Worm (Caenorhabditis elegans) whole organism, L1 larva: ENCODE data around the gene hsp-12.2.

Source experiments
- aha-1 ChIP-seq: fragments of 150-350 bp; optimal IDR thresholded peaks from 2 replicates; lab custom pipeline; 2014; ENCODE audit warnings: missing biosample characterization, missing genetic modification characterization
- ama-1 ChIP-seq: fragments of 150-350 bp; optimal IDR thresholded peaks from 2 replicates; lab custom pipeline; 2014
- blmp-1 ChIP-seq: fragments of 150-350 bp; optimal IDR thresholded peaks from 2 replicates; lab custom pipeline; 2014; ENCODE audit warnings: missing biosample characterization, missing genetic modification characterization
- dsc-1 ChIP-seq: sonication (generic microtip); optimal IDR thresholded peaks from 2 replicates; lab custom pipeline; 2016; ENCODE audit warnings: mild to moderate bottlenecking, missing genetic modification characterization, missing compliant biosample characterization
- efl-1 ChIP-seq, 4 experiments: fragments of 150-350 bp; optimal IDR thresholded peaks in 3 of 4; peaks in 1 of 4; 1 replicate in 1 of 4; 2 replicates in 3 of 4; lab custom pipeline; 2014; ENCODE audit warnings: missing biosample characterization in 2 of 4, missing genetic modification characterization in 2 of 4, missing genetic modification reagents in 2 of 4
- isw-1 ChIP-seq: fragments of 200-800 bp; sonication (Bioruptor generic); IDR thresholded peaks from 2 replicates; pipeline ENCODE4 v1.3.6; 2022; ENCODE audit warnings: missing genetic modification characterization, missing compliant biosample characterization
- lin-15B ChIP-seq: fragments of 150-350 bp; sonication (generic microtip); optimal IDR thresholded peaks from 3 replicates; lab custom pipeline; 2014; ENCODE audit warnings: missing biosample characterization, missing genetic modification characterization
- mab-9 ChIP-seq: fragments of 200-800 bp; sonication (Bioruptor generic); IDR thresholded peaks from 2 replicates; pipeline ENCODE4 v1.3.6; 2022; ENCODE audit warnings: missing genetic modification reagents, missing genetic modification characterization, missing compliant biosample characterization
- mdl-1 ChIP-seq, 2 experiments: fragments of 150-350 bp; optimal IDR thresholded peaks; 2 replicates each; lab custom pipeline; 2014 to 2017; ENCODE audit warnings: missing biosample characterization in 2 of 2, missing genetic modification characterization in 2 of 2, inconsistent platforms in 1 of 2
- nhr-90 ChIP-seq: sonication (generic microtip); optimal IDR thresholded peaks from 2 replicates; lab custom pipeline; 2016; ENCODE audit warnings: mild to moderate bottlenecking, missing genetic modification characterization, missing compliant biosample characterization; ENCODE audit not compliant: poor library complexity
- skn-1 ChIP-seq: fragments of 150-350 bp; optimal IDR thresholded peaks from 2 replicates; lab custom pipeline; 2014; ENCODE audit warnings: missing biosample characterization, missing genetic modification characterization
- tbx-2 ChIP-seq: sonication (generic microtip); optimal IDR thresholded peaks from 2 replicates; lab custom pipeline; 2016; ENCODE audit warnings: missing genetic modification characterization, missing compliant biosample characterization
- xbp-1 ChIP-seq: sonication (generic microtip); optimal IDR thresholded peaks from 2 replicates; lab custom pipeline; 2016; ENCODE audit warnings: missing genetic modification characterization, missing compliant biosample characterization
- zip-4 ChIP-seq: fragments of 200-800 bp; sonication (Bioruptor generic); optimal IDR thresholded peaks from 2 replicates; lab custom pipeline; 2018; ENCODE audit warnings: mild to moderate bottlenecking, missing genetic modification characterization, moderate library complexity, missing compliant biosample characterization

DNA sequence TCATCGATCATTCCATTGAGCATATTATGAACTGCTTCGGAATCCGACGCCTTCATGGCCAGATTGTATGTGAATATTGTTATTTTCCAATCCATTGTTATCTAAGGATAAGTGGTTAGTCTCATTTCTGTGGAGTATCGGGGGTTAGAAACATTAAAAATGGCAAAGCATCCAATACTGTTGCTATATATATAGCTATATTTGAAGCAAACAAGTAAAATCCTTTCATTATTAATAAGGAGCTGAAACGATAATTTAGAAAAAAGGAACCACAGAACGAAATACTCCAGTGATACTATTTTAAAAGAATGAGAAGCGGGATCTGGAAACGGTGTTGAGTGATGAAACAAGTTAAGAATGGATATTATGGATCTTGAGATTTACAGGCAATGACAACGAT is 23.4 kb downstream of the hsp-12.2 start, which contains the start of gene inpp-5K:
- TF ChIP-seq ama-1 (no peak), mdl-1 (tag; optimal IDR thresholded peaks at IDR 0.05; lab: Kevin White, UChicago) (no peak), nhr-90 (tag; lab: Kevin White, UChicago) (no peak), xbp-1 (no peak), isw-1 (no peak), skn-1 (tag; lab: Kevin White, UChicago) (no peak), zip-4 (GFP tag; lab: Kevin White, UChicago) (no peak), tbx-2 (tag; lab: Kevin White, UChicago) (no peak), efl-1 (optimal IDR thresholded peaks at IDR 0.05; lab: Kevin White, UChicago) (no peak), efl-1 (GFP tag; optimal IDR thresholded peaks at IDR 0.05 in 1 of 2; lab: Kevin White, UChicago) (no peak), aha-1 (tag; lab: Kevin White, UChicago) (no peak), mab-9 (GFP tag; lab: Robert Waterston, UW) (no peak), dsc-1 (no peak), blmp-1 (tag; lab: Kevin White, UChicago) (no peak), lin-15B (no peak)
